Fruit fly (Drosophila melanogaster) whole organism, embryonic: ENCODE measurements around the gene CG13679.

Experiments used
- Atf3 ChIP-seq: fragments of 200-800 bp; sonication (Bioruptor generic); optimal IDR thresholded peaks from 3 replicates; lab custom pipeline; 2016; ENCODE audit warnings: missing biosample characterization, missing genetic modification characterization
- CG12744 ChIP-seq: fragments of 200-800 bp; sonication (Bioruptor generic); optimal IDR thresholded peaks from 2 replicates; lab custom pipeline; 2016; ENCODE audit warnings: missing biosample characterization, missing genetic modification characterization
- CG12942 ChIP-seq: fragments of 200-800 bp; sonication (Bioruptor generic); optimal IDR thresholded peaks from 3 replicates; lab custom pipeline; 2016; ENCODE audit warnings: missing biosample characterization, missing genetic modification characterization
- CG14710 ChIP-seq: fragments of 200-800 bp; sonication (Bioruptor generic); optimal IDR thresholded peaks from 3 replicates; lab custom pipeline; 2019; ENCODE audit warnings: missing biosample characterization, mild to moderate bottlenecking, missing genetic modification characterization, moderate library complexity
- CG17186 ChIP-seq: fragments of 200-800 bp; sonication (Bioruptor generic); optimal IDR thresholded peaks from 3 replicates; lab custom pipeline; 2017; ENCODE audit warnings: missing biosample characterization, missing genetic modification reagents, missing genetic modification characterization
- CG2199 ChIP-seq: fragments of 200-800 bp; sonication (Bioruptor generic); IDR thresholded peaks from 3 replicates; pipeline ENCODE4 v1.3.6; 2022; ENCODE audit warnings: missing biosample characterization, missing genetic modification characterization
- CG2712 ChIP-seq: fragments of 200-800 bp; optimal IDR thresholded peaks from 3 replicates; lab custom pipeline; 2019; ENCODE audit warnings: missing biosample characterization, mild to moderate bottlenecking, missing genetic modification characterization, moderate library complexity
- CG2875 ChIP-seq: fragments of 200-800 bp; sonication (Bioruptor generic); optimal IDR thresholded peaks from 2 replicates; lab custom pipeline; 2017; ENCODE audit warnings: missing biosample characterization, mild to moderate bottlenecking, missing genetic modification characterization, missing genetic modification reagents
- CG30020 ChIP-seq: fragments of 200-800 bp; optimal IDR thresholded peaks from 2 replicates; lab custom pipeline; 2019; ENCODE audit warnings: missing biosample characterization, mild to moderate bottlenecking, missing genetic modification characterization, moderate library complexity
- CG3281 ChIP-seq: fragments of 200-800 bp; sonication (Bioruptor generic); optimal IDR thresholded peaks from 3 replicates; lab custom pipeline; 2017; ENCODE audit warnings: missing biosample characterization, mild to moderate bottlenecking, missing genetic modification characterization
- CG3407 ChIP-seq: fragments of 200-800 bp; sonication (Bioruptor generic); optimal IDR thresholded peaks from 2 replicates; lab custom pipeline; 2018; ENCODE audit warnings: missing biosample characterization, mild to moderate bottlenecking, missing genetic modification characterization
- CG3838 ChIP-seq: fragments of 200-800 bp; sonication (Bioruptor generic); optimal IDR thresholded peaks from 3 replicates; lab custom pipeline; 2016; ENCODE audit warnings: missing biosample characterization, missing genetic modification characterization
- CG4282 ChIP-seq: fragments of 200-800 bp; sonication (Bioruptor generic); optimal IDR thresholded peaks from 2 replicates; lab custom pipeline; 2016; ENCODE audit warnings: missing biosample characterization, missing genetic modification characterization
- CG5953 ChIP-seq: fragments of 200-800 bp; sonication (Bioruptor generic); IDR thresholded peaks from 2 replicates; pipeline ENCODE4 v1.3.6; 2022; ENCODE audit warnings: missing biosample characterization, missing genetic modification characterization
- CG6683 ChIP-seq: fragments of 200-800 bp; sonication (Bioruptor generic); optimal IDR thresholded peaks from 2 replicates; lab custom pipeline; 2017; ENCODE audit warnings: missing biosample characterization, mild to moderate bottlenecking, missing genetic modification characterization, missing genetic modification reagents
- CG7271 ChIP-seq: fragments of 200-800 bp; sonication (Bioruptor generic); optimal IDR thresholded peaks from 2 replicates; lab custom pipeline; 2018; ENCODE audit warnings: missing biosample characterization, mild to moderate bottlenecking, missing genetic modification characterization, moderate library complexity
- CG7839 ChIP-seq: fragments of 200-800 bp; sonication (Bioruptor generic); optimal IDR thresholded peaks from 3 replicates; lab custom pipeline; 2018; ENCODE audit warnings: missing biosample characterization, mild to moderate bottlenecking, missing genetic modification characterization, moderate library complexity
- CG8388 ChIP-seq: fragments of 200-800 bp; sonication (Bioruptor generic); optimal IDR thresholded peaks from 2 replicates; lab custom pipeline; 2019; ENCODE audit warnings: missing biosample characterization, mild to moderate bottlenecking, missing genetic modification characterization, moderate library complexity
- CG8765 ChIP-seq: fragments of 200-800 bp; sonication (Bioruptor generic); IDR thresholded peaks from 2 replicates; pipeline ENCODE4 v1.3.6; 2022; ENCODE audit warnings: missing biosample characterization, missing genetic modification characterization
- CG9215 ChIP-seq: fragments of 200-800 bp; sonication (Bioruptor generic); IDR thresholded peaks from 2 replicates; pipeline ENCODE4 v1.3.6; 2022; ENCODE audit warnings: missing biosample characterization, missing genetic modification characterization
- CG9876 ChIP-seq: fragments of 200-800 bp; sonication (Bioruptor generic); optimal IDR thresholded peaks from 2 replicates; lab custom pipeline; 2016; ENCODE audit warnings: missing biosample characterization, missing genetic modification characterization
- D ChIP-seq, 2 experiments: fragments of 200-800 bp in 1 of 2; fragments of >200 bp in 1 of 2; sonication (Bioruptor generic) in 1 of 2; optimal IDR thresholded peaks; 2 replicates in 1 of 2; 3 replicates in 1 of 2; lab custom pipeline; 2017; ENCODE audit warnings: mild to moderate bottlenecking in 1 of 2, missing biosample characterization in 1 of 2, missing genetic modification characterization in 1 of 2, missing genetic modification reagents in 1 of 2
- Dad ChIP-seq: fragments of 200-800 bp; sonication (Bioruptor generic); optimal IDR thresholded peaks from 3 replicates; lab custom pipeline; 2016; ENCODE audit warnings: missing biosample characterization, missing genetic modification characterization
- Dip2 ChIP-seq: fragments of 200-800 bp; sonication (Bioruptor generic); IDR thresholded peaks from 2 replicates; pipeline ENCODE4 v1.3.6; 2022; ENCODE audit warnings: missing biosample characterization, missing genetic modification characterization
- Hmx ChIP-seq: fragments of 200-800 bp; sonication (Bioruptor generic); optimal IDR thresholded peaks from 2 replicates; lab custom pipeline; 2016; ENCODE audit warnings: missing biosample characterization, missing genetic modification characterization
- Hr51 ChIP-seq, 2 experiments: fragments of 200-800 bp; sonication (Bioruptor generic); optimal IDR thresholded peaks; 2 replicates in 1 of 2; 3 replicates in 1 of 2; lab custom pipeline; 2016 to 2018; ENCODE audit warnings: missing biosample characterization in 2 of 2, missing genetic modification characterization in 2 of 2, mild to moderate bottlenecking in 1 of 2, moderate library complexity in 1 of 2
- NC2α ChIP-seq: fragments of 200-800 bp; sonication (Bioruptor generic); optimal IDR thresholded peaks from 2 replicates; lab custom pipeline; 2016; ENCODE audit warnings: missing biosample characterization, missing genetic modification characterization
- NfI ChIP-seq: fragments of 200-800 bp; sonication (Bioruptor generic); optimal IDR thresholded peaks from 3 replicates; lab custom pipeline; 2018; ENCODE audit warnings: missing biosample characterization, mild to moderate bottlenecking, missing genetic modification characterization, moderate library complexity
- PHDP ChIP-seq: fragments of 200-800 bp; sonication (Bioruptor generic); optimal IDR thresholded peaks from 3 replicates; lab custom pipeline; 2018; ENCODE audit warnings: missing biosample characterization, mild to moderate bottlenecking, missing genetic modification characterization, moderate library complexity
- Ravus ChIP-seq: fragments of 200-800 bp; sonication (Bioruptor generic); IDR thresholded peaks from 2 replicates; pipeline ENCODE4 v1.3.6; 2022; ENCODE audit warnings: missing biosample characterization, missing genetic modification characterization
- YL-1 ChIP-seq: fragments of 200-800 bp; sonication (Bioruptor generic); optimal IDR thresholded peaks from 3 replicates; lab custom pipeline; 2017; ENCODE audit warnings: missing biosample characterization, mild to moderate bottlenecking, missing genetic modification characterization
- al ChIP-seq: fragments of 200-800 bp; sonication (Bioruptor generic); IDR thresholded peaks from 2 replicates; pipeline ENCODE4 v1.3.6; 2022; ENCODE audit warnings: missing biosample characterization, missing genetic modification characterization
- ase ChIP-seq: fragments of 200-800 bp; sonication (Bioruptor generic); IDR thresholded peaks from 3 replicates; pipeline ENCODE4 v1.3.6; 2022; ENCODE audit warnings: missing biosample characterization, missing genetic modification characterization
- disco-r ChIP-seq: fragments of 200-800 bp; sonication (Bioruptor generic); optimal IDR thresholded peaks from 2 replicates; lab custom pipeline; 2016; ENCODE audit warnings: missing biosample characterization, missing genetic modification characterization
- eyg ChIP-seq: fragments of 200-800 bp; sonication (Bioruptor generic); optimal IDR thresholded peaks from 3 replicates; lab custom pipeline; 2016; ENCODE audit warnings: missing biosample characterization, missing genetic modification characterization
- gcm2 ChIP-seq: fragments of 200-800 bp; sonication (Bioruptor generic); optimal IDR thresholded peaks from 2 replicates; lab custom pipeline; 2016; ENCODE audit warnings: missing biosample characterization, missing genetic modification characterization
- grn ChIP-seq: fragments of 200-800 bp; sonication (Bioruptor generic); optimal IDR thresholded peaks from 3 replicates; lab custom pipeline; 2017; ENCODE audit warnings: missing biosample characterization, missing genetic modification characterization
- gro ChIP-seq: fragments of 200-800 bp; sonication (Bioruptor generic); optimal IDR thresholded peaks from 2 replicates; lab custom pipeline; 2016; ENCODE audit warnings: missing biosample characterization, missing genetic modification characterization
- hbn ChIP-seq: fragments of 200-800 bp; sonication (Bioruptor generic); IDR thresholded peaks from 2 replicates; pipeline ENCODE4 v1.3.6; 2022; ENCODE audit warnings: missing biosample characterization, missing genetic modification characterization; ENCODE audit not compliant: partially characterized antibody
- lab ChIP-seq: fragments of 200-800 bp; sonication (Bioruptor generic); optimal IDR thresholded peaks from 3 replicates; lab custom pipeline; 2017; ENCODE audit warnings: missing biosample characterization, missing genetic modification characterization, mild to moderate bottlenecking, moderate library complexity, missing genetic modification reagents
- lbe ChIP-seq: fragments of 200-800 bp; sonication (Bioruptor generic); optimal IDR thresholded peaks from 2 replicates; lab custom pipeline; 2016; ENCODE audit warnings: missing biosample characterization, mild to moderate bottlenecking, missing genetic modification characterization
- p53 ChIP-seq: fragments of 200-800 bp; sonication (Bioruptor generic); optimal IDR thresholded peaks from 2 replicates; lab custom pipeline; 2016; ENCODE audit warnings: missing biosample characterization, missing genetic modification characterization
- pfk ChIP-seq: fragments of 200-800 bp; sonication (Bioruptor generic); optimal IDR thresholded peaks from 2 replicates; lab custom pipeline; 2018; ENCODE audit warnings: missing biosample characterization, mild to moderate bottlenecking, missing genetic modification characterization, moderate library complexity
- pho ChIP-seq: fragments of 200-800 bp; sonication (Bioruptor generic); optimal IDR thresholded peaks from 2 replicates; lab custom pipeline; 2016; ENCODE audit warnings: missing biosample characterization, missing genetic modification characterization
- prd ChIP-seq, 3 experiments: fragments of >200 bp in 2 of 3; fragments of 200-800 bp in 1 of 3; sonication (Bioruptor generic) in 1 of 3; optimal IDR thresholded peaks in 2 of 3; IDR thresholded peaks in 1 of 3; 2 replicates in 2 of 3; 3 replicates in 1 of 3; pipeline versions ENCODE4 v1.3.6 to Lab custom; 2017 to 2022; ENCODE audit warnings: missing biosample characterization in 1 of 3, missing genetic modification characterization in 1 of 3
- sr ChIP-seq: fragments of 200-800 bp; sonication (Bioruptor generic); IDR thresholded peaks from 3 replicates; pipeline ENCODE4 v1.3.6; 2022; ENCODE audit warnings: missing biosample characterization, missing genetic modification characterization
- tx ChIP-seq: fragments of 200-800 bp; sonication (Bioruptor generic); optimal IDR thresholded peaks from 2 replicates; lab custom pipeline; 2016; ENCODE audit warnings: missing biosample characterization, missing genetic modification characterization
- wdn ChIP-seq: fragments of 200-800 bp; sonication (Bioruptor generic); IDR thresholded peaks from 2 replicates; pipeline ENCODE4 v1.3.6; 2022; ENCODE audit warnings: missing biosample characterization, missing genetic modification characterization

The CG13679 gene

DNA sequence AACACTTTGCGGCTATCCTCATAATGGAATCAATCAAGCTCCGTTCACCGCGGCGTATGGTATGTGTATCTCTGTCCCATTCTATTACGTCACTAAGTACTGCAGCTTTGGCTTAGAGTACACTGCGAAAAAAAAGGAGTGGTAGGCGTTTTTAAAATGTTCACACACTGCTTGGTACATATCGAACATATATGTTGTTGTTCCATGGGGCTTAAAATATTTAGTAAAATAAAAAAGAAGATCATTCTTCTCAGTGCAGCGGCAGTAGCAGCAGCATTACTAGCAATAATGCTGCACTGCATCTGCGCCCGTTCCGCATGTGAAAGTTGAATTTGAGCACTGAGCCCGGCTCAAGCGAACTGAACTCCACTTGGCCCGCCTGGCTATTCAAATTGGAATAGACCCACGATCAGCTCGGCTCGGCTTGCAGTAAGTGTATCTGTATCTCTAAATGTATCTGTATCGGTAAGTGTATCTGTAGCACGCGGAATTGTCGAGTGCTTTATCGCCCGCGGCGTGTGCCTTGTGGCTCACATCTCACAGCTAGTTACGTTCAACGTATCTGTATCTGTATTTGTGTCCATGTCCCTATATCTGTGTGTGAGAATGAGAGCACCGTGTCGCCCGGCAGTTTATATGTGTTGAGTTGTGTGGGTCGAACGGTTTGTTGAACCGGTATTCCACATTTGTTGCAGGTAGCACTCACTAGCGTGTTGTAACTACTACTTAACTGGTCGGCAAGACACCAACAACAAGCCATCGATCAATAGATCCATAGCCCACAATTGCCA lies 49.2 kb upstream of the CG13679 start (continued):
- peak; percentile 22 for TF ChIP-seq CG3281 (GFP tag; lab: Kevin White, UChicago)
- peak; percentile 54 for TF ChIP-seq Atf3 (GFP tag; lab: Kevin White, UChicago)
- TF ChIP-seq eyg (GFP tag; lab: Kevin White, UChicago): no peak
- no peak for TF ChIP-seq al (GFP tag; lab: Robert Waterston, UW)
- TF ChIP-seq gcm2 (GFP tag; lab: Kevin White, UChicago): no peak
- TF ChIP-seq CG7271 (tag; lab: Kevin White, UChicago): no peak
- no peak for TF ChIP-seq YL-1 (GFP tag; lab: Kevin White, UChicago)
- no peak for TF ChIP-seq Dip2 (GFP tag; lab: Robert Waterston, UW)
- TF ChIP-seq CG12942 (GFP tag; lab: Kevin White, UChicago): peak; percentile 33
- no peak for TF ChIP-seq pfk (GFP tag; lab: Kevin White, UChicago)
- TF ChIP-seq p53 (GFP tag; lab: Kevin White, UChicago): no peak
- peak; percentile 29 for TF ChIP-seq CG14710 (tag; lab: Kevin White, UChicago)
- TF ChIP-seq CG6683 (GFP tag; lab: Kevin White, UChicago): no peak
- peak; percentile 34 for TF ChIP-seq grn (GFP tag; lab: Kevin White, UChicago)
- TF ChIP-seq CG2712 (tag; lab: Kevin White, UChicago): peak; percentile 33
- TF ChIP-seq CG30020 (tag; lab: Kevin White, UChicago): no peak
- TF ChIP-seq CG8765 (GFP tag; lab: Robert Waterston, UW): no peak
- no peak for TF ChIP-seq CG12744 (GFP tag; lab: Kevin White, UChicago)
- no peak for TF ChIP-seq CG9215 (GFP tag; lab: Robert Waterston, UW)
- peak; percentile 54; the same call in 2 of the 3 replicates for TF ChIP-seq sr
- no peak for TF ChIP-seq disco-r (GFP tag; lab: Kevin White, UChicago)
- no peak for TF ChIP-seq CG9876
- no peak for TF ChIP-seq prd (optimal IDR thresholded peaks at IDR 0.05; lab: Kevin White, UChicago)
- TF ChIP-seq prd (GFP tag; IDR thresholded peaks at IDR 0.05; lab: Robert Waterston, UW): peak; percentile 68; the same call in 1 of the 3 replicates
- TF ChIP-seq lbe (GFP tag; lab: Kevin White, UChicago): no peak
- peak; percentile 47 for TF ChIP-seq lab
- TF ChIP-seq tx: no peak
- no peak for TF ChIP-seq pho (GFP tag; lab: Kevin White, UChicago)
- TF ChIP-seq Hr51 (GFP tag; optimal IDR thresholded peaks at IDR 0.05; lab: Kevin White, UChicago): peak in 1 of 2 experiments; percentile 85
- peak; percentile 57 for TF ChIP-seq NfI (GFP tag; lab: Kevin White, UChicago)
- peak; percentile 52; the same call in 1 of the 2 replicates for TF ChIP-seq CG5953 (GFP tag; lab: Robert Waterston, UW)
- TF ChIP-seq CG3838 (GFP tag; lab: Kevin White, UChicago): no peak
- TF ChIP-seq CG17186 (GFP tag; lab: Kevin White, UChicago): no peak
- no peak for TF ChIP-seq gro (GFP tag; lab: Kevin White, UChicago)
- TF ChIP-seq CG4282 (GFP tag; lab: Kevin White, UChicago): no peak
- no peak for TF ChIP-seq D (optimal IDR thresholded peaks at IDR 0.05; lab: Kevin White, UChicago)
- TF ChIP-seq D (GFP tag; optimal IDR thresholded peaks at IDR 0.05; lab: Kevin White, UChicago): peak; percentile 30
- TF ChIP-seq CG7839 (tag; lab: Kevin White, UChicago): peak; percentile 58
- TF ChIP-seq PHDP (tag; lab: Kevin White, UChicago): peak; percentile 49
- TF ChIP-seq CG2199: 0 out of 3 replicates have a peak, but pooled peaks have one; percentile 15
- TF ChIP-seq CG3407 (GFP tag; lab: Kevin White, UChicago): no peak
- TF ChIP-seq Ravus (GFP tag; lab: Robert Waterston, UW): no peak
- peak; percentile 59 for TF ChIP-seq CG2875 (GFP tag; lab: Kevin White, UChicago)
- TF ChIP-seq Hmx (GFP tag; lab: Kevin White, UChicago): no peak
- TF ChIP-seq NC2α: peak; percentile 10
- TF ChIP-seq ase (GFP tag; lab: Robert Waterston, UW): peak; percentile 60; the same call in 1 of the 3 replicates
- no peak for TF ChIP-seq wdn (GFP tag; lab: Robert Waterston, UW)
- TF ChIP-seq Dad: peak; percentile 23
- TF ChIP-seq hbn (GFP tag; lab: Robert Waterston, UW): no peak
- TF ChIP-seq CG8388: peak; percentile 32
